Worm (Caenorhabditis elegans): Measurements from ENCODE around the gene C18B2.4.
A peak's percentile ranks its signal among the peaks of the same experiment; 100 is the strongest.

Gene C18B2.4

ce11 chrX:3596967-3597366 is 8.6 kb downstream of the C18B2.4 start:
- TF ChIP-seq sptf-1 (tag; optimal IDR thresholded peaks at IDR 0.05) (no peak), blmp-1 (tag; optimal IDR thresholded peaks at IDR 0.05) (peak; percentile 72)

- TF ChIP-seq hlh-1 (tag; optimal IDR thresholded peaks at IDR 0.05) = no peak
- TF ChIP-seq nhr-2 (tag; optimal IDR thresholded peaks at IDR 0.05) = no peak
- peak; percentile 85 for TF ChIP-seq elt-1 (tag; optimal IDR thresholded peaks at IDR 0.05; ENCODE audit: borderline replicate concordance, insufficient read depth)
- peak; percentile 77 for TF ChIP-seq blmp-1 (tag; optimal IDR thresholded peaks at IDR 0.05)
- peak; percentile 92 for TF ChIP-seq ham-2 (GFP tag; optimal IDR thresholded peaks at IDR 0.05)
Observed at ce11 chrX:3596303-3596772, 9.2 kb downstream of the C18B2.4 start, which contains the start of gene T27A10.6. Gene T27A10.6 (minus strand): TSS chrX:3596353.

DNA sequence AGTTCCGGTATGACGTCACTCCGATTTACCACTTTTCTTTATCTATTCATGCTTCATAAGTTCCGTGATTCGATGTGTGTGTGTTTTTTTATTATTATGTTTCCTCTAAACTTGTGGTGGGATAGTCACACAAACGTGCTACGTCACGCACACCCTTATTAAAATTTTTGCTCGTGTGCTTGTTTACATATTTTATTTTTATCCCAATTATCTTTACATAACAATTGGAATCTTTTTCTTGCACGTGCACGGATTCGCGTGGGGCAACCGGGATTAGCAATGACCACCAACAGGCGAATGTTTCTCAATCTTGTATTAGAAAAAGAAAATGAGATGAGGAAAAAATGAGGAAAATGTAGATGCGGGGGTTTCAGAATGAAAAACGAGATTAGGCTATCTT is 15.0 kb downstream of the C18B2.4 start:
- TF ChIP-seq elt-1 (tag; optimal IDR thresholded peaks at IDR 0.05; ENCODE audit: borderline replicate concordance, insufficient read depth) (no peak), sem-2 (GFP tag; optimal IDR thresholded peaks at IDR 0.05) (no peak), unc-62 (GFP tag; optimal IDR thresholded peaks at IDR 0.05) (no peak), sptf-1 (tag; optimal IDR thresholded peaks at IDR 0.05) (no peak), snpc-4 (tag; optimal IDR thresholded peaks at IDR 0.05) (no peak), ceh-39 (tag; optimal IDR thresholded peaks at IDR 0.05) (no peak), nhr-12 (tag; optimal IDR thresholded peaks at IDR 0.05) (no peak)

DNA sequence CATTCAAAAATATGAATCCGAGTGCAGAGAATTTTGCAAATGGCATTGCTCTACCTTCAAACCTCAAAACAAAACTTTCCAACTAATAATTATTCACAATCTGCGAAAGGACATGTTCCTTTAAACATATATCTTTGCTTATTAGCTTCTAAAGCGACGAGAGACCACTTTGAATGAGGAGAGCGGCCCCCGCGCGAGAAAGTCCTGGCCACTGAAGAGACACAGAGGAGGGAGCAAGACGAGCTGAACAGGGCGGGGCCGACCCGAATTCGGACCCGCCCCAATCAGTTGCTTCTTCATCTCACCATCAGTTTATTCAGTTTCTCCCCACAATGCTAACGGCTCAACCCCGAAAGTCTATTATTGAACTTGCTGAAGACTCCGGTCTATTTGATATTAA is 19.9 kb downstream of the C18B2.4 start, which contains the start of gene T27A10.2:
Gene T27A10.2 (plus strand): TSS at position 333 of the 400 bp plus-strand sequence.
- TF ChIP-seq mep-1 (tag; optimal IDR thresholded peaks at IDR 0.05) (no peak), ces-1 (GFP tag; optimal IDR thresholded peaks at IDR 0.05) (peak; percentile 46)

DNA sequence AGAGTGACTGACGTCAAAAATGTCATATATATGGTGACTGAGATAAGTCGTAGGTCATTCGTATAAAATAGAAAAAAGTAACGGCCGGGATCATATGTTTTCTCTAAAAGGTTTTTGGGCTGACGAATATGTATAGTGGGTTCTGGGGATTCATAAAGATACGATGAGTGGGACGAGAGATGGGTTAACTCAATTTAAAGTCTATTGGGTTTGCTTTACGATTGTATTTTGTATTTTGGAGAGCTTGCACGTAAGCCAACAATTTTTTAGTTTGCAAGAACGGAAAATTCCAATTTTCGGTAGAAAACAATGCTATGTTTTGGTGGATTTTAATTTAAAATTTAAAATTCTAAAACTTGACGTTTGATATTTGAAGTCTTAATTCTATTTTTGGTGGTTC is 21.1 kb downstream of the C18B2.4 start:
- TF ChIP-seq sem-2 (GFP tag; optimal IDR thresholded peaks at IDR 0.05) (no peak), ces-1 (GFP tag; optimal IDR thresholded peaks at IDR 0.05) (peak; percentile 85), lsy-2 (tag; optimal IDR thresholded peaks at IDR 0.05) (no peak)

DNA sequence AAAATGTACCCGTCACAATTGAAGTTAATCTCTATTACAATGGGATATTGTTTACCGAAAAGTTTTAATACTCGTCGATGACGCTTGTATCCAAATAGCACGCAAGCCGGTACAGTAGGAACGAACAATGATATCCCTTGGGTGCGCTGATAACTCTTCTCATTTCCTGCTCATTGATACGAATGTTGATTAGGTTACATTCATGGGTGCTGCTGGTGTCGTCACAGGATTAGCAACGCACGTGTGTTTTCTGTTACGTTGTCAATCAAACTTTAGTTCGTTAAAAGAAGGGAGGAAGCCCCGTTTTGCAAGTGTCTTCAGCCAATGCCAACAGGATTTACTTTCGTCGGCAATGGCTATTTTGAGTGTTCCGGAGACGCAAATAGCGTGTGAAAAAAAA is 22.1 kb downstream of the C18B2.4 start:
- TF ChIP-seq ceh-43 (GFP tag; optimal IDR thresholded peaks at IDR 0.05) = no peak
- TF ChIP-seq unc-39 (tag; optimal IDR thresholded peaks at IDR 0.05) = no peak

DNA sequence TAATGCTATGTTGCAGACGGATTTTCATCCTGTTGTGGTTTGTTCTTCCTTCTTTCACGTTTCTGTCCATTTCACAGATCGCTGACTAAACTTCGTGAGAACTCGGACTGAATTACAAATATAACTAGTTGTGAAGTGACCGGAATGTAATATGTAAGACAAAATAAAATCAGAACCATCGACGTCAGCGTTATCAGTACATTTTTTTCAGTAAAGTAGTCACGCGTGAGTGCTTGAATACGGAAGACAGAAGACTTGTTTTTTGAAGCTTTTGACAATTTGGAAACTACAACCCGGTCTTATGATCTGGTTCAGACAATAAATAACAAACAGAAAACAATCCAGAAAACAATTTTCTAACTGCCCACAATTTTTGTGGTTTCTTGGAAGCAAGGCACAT is 23.7 kb downstream of the C18B2.4 start:
- TF ChIP-seq nhr-12 (tag; optimal IDR thresholded peaks at IDR 0.05) (no peak), ces-1 (GFP tag; optimal IDR thresholded peaks at IDR 0.05) (no peak), sptf-1 (tag; optimal IDR thresholded peaks at IDR 0.05) (no peak), unc-120 (tag; optimal IDR thresholded peaks at IDR 0.05; ENCODE audit: poor library complexity, severe bottlenecking) (no peak), sem-2 (GFP tag; optimal IDR thresholded peaks at IDR 0.05) (no peak), nhr-28 (tag; optimal IDR thresholded peaks at IDR 0.05) (no peak), ceh-43 (GFP tag; optimal IDR thresholded peaks at IDR 0.05) (no peak), ztf-11 (tag; optimal IDR thresholded peaks at IDR 0.05) (no peak), drap-1 (GFP tag; optimal IDR thresholded peaks at IDR 0.05) (no peak), mab-5 (tag; optimal IDR thresholded peaks at IDR 0.05) (no peak)

ce11 chrX:3576239-3576638 is 29.3 kb downstream of the C18B2.4 start, which contains the start of gene ckc-1:
Gene ckc-1 (plus strand): TSS chrX:3576606.
- TF ChIP-seq ztf-11 (tag; optimal IDR thresholded peaks at IDR 0.05) (no peak), elt-3 (tag; optimal IDR thresholded peaks at IDR 0.05) (no peak), M03D4.4 (tag; optimal IDR thresholded peaks at IDR 0.05) (no peak), nhr-28 (tag; optimal IDR thresholded peaks at IDR 0.05) (no peak), ceh-43 (GFP tag; optimal IDR thresholded peaks at IDR 0.05) (no peak), tbx-8 (GFP tag; optimal IDR thresholded peaks at IDR 0.05) (no peak), flh-1 (GFP tag; optimal IDR thresholded peaks at IDR 0.05) (no peak), mls-2 (tag; optimal IDR thresholded peaks at IDR 0.05) (no peak), ham-2 (GFP tag; optimal IDR thresholded peaks at IDR 0.05) (no peak), mep-1 (tag; optimal IDR thresholded peaks at IDR 0.05) (no peak), zip-8 (tag; optimal IDR thresholded peaks at IDR 0.05) (no peak), ces-1 (GFP tag; optimal IDR thresholded peaks at IDR 0.05) (no peak), sem-2 (GFP tag; optimal IDR thresholded peaks at IDR 0.05) (no peak), nhr-237 (tag; optimal IDR thresholded peaks at IDR 0.05) (no peak), sptf-1 (tag; optimal IDR thresholded peaks at IDR 0.05) (no peak)

Measured in whole organism, mixed stage, embryonic.